Worm (Caenorhabditis elegans) whole organism, L1 larva: ENCODE data around the gene VC5.2.
A peak's percentile ranks its signal among the peaks of the same experiment; 100 is the strongest.

Experiments
- C34B4.2 ChIP-seq: sonication (generic microtip); optimal IDR thresholded peaks from 2 replicates; lab custom pipeline; 2017; ENCODE audit warnings: mild to moderate bottlenecking, missing genetic modification characterization, missing compliant biosample characterization
- Y116A8C.19 ChIP-seq: sonication (generic microtip); optimal IDR thresholded peaks from 2 replicates; lab custom pipeline; 2016; ENCODE audit warnings: missing compliant biosample characterization, missing genetic modification characterization, borderline replicate concordance
- ama-1 ChIP-seq: fragments of 150-350 bp; optimal IDR thresholded peaks from 2 replicates; lab custom pipeline; 2014
- blmp-1 ChIP-seq: fragments of 150-350 bp; optimal IDR thresholded peaks from 2 replicates; lab custom pipeline; 2014; ENCODE audit warnings: missing biosample characterization, missing genetic modification characterization
- ceh-8 ChIP-seq: fragments of 200-800 bp; sonication (Bioruptor generic); optimal IDR thresholded peaks from 2 replicates; lab custom pipeline; 2018; ENCODE audit warnings: mild to moderate bottlenecking, missing genetic modification characterization, moderate library complexity, missing compliant biosample characterization
- ces-1 ChIP-seq: fragments of 150-350 bp; optimal IDR thresholded peaks from 2 replicates; lab custom pipeline; 2014; ENCODE audit warnings: missing biosample characterization, missing genetic modification reagents, missing genetic modification characterization
- dsc-1 ChIP-seq: sonication (generic microtip); optimal IDR thresholded peaks from 2 replicates; lab custom pipeline; 2016; ENCODE audit warnings: mild to moderate bottlenecking, missing genetic modification characterization, missing compliant biosample characterization
- efl-1 ChIP-seq, 4 experiments: fragments of 150-350 bp; optimal IDR thresholded peaks in 3 of 4; peaks in 1 of 4; 1 replicate in 1 of 4; 2 replicates in 3 of 4; lab custom pipeline; 2014; ENCODE audit warnings: missing biosample characterization in 2 of 4, missing genetic modification characterization in 2 of 4, missing genetic modification reagents in 2 of 4
- elt-2 ChIP-seq: sonication (generic microtip); optimal IDR thresholded peaks from 2 replicates; lab custom pipeline; 2016; ENCODE audit warnings: missing genetic modification characterization, mild to moderate bottlenecking, inconsistent platforms, missing compliant biosample characterization, missing genetic modification reagents
- fkh-10 ChIP-seq: sonication (generic microtip); optimal IDR thresholded peaks from 2 replicates; lab custom pipeline; 2017; ENCODE audit warnings: missing biosample characterization, missing genetic modification reagents, missing genetic modification characterization
- fkh-8 ChIP-seq: sonication (generic microtip); optimal IDR thresholded peaks from 2 replicates; lab custom pipeline; 2016; ENCODE audit warnings: mild to moderate bottlenecking, missing genetic modification characterization, missing compliant biosample characterization
- hlh-4 ChIP-seq: sonication (generic microtip); optimal IDR thresholded peaks from 2 replicates; lab custom pipeline; 2016; ENCODE audit warnings: mild to moderate bottlenecking, missing genetic modification characterization, missing compliant biosample characterization
- hpl-2 ChIP-seq: fragments of 150-350 bp; optimal IDR thresholded peaks from 2 replicates; lab custom pipeline; 2014; ENCODE audit warnings: missing biosample characterization, missing genetic modification reagents, missing genetic modification characterization
- jun-1 ChIP-seq: fragments of 150-350 bp; optimal IDR thresholded peaks from 2 replicates; lab custom pipeline; 2014; ENCODE audit warnings: missing biosample characterization, missing genetic modification reagents, missing genetic modification characterization
- lin-14 ChIP-seq: fragments of 200-800 bp; sonication (Bioruptor generic); optimal IDR thresholded peaks from 2 replicates; lab custom pipeline; 2018; ENCODE audit warnings: mild to moderate bottlenecking, missing genetic modification characterization, moderate library complexity, missing compliant biosample characterization
- lin-15B ChIP-seq: fragments of 150-350 bp; sonication (generic microtip); optimal IDR thresholded peaks from 3 replicates; lab custom pipeline; 2014; ENCODE audit warnings: missing biosample characterization, missing genetic modification characterization
- lin-35 ChIP-seq, 2 experiments: fragments of 150-350 bp; optimal IDR thresholded peaks; 2 replicates each; lab custom pipeline; 2014; ENCODE audit warnings: missing biosample characterization in 2 of 2, missing genetic modification characterization in 2 of 2, missing genetic modification reagents in 2 of 2
- lir-3 ChIP-seq: sonication (generic microtip); optimal IDR thresholded peaks from 2 replicates; lab custom pipeline; 2016; ENCODE audit warnings: mild to moderate bottlenecking, missing genetic modification characterization, moderate library complexity, missing compliant biosample characterization; ENCODE audit not compliant: poor library complexity
- mab-9 ChIP-seq: fragments of 200-800 bp; sonication (Bioruptor generic); IDR thresholded peaks from 2 replicates; pipeline ENCODE4 v1.3.6; 2022; ENCODE audit warnings: missing genetic modification reagents, missing genetic modification characterization, missing compliant biosample characterization
- mdl-1 ChIP-seq, 2 experiments: fragments of 150-350 bp; optimal IDR thresholded peaks; 2 replicates each; lab custom pipeline; 2014 to 2017; ENCODE audit warnings: missing biosample characterization in 2 of 2, missing genetic modification characterization in 2 of 2, inconsistent platforms in 1 of 2
- mef-2 ChIP-seq: fragments of 150-350 bp; optimal IDR thresholded peaks from 2 replicates; lab custom pipeline; 2014; ENCODE audit warnings: missing biosample characterization, missing genetic modification characterization
- nhr-19 ChIP-seq: fragments of 200-800 bp; sonication (Bioruptor generic); conservative IDR thresholded peaks from 2 replicates; pipeline ENCODE4 v1.3.6; 2022; ENCODE audit warnings: missing genetic modification characterization, missing compliant biosample characterization
- nhr-20 ChIP-seq: sonication (generic microtip); optimal IDR thresholded peaks from 2 replicates; lab custom pipeline; 2016; ENCODE audit warnings: mild to moderate bottlenecking, missing genetic modification characterization, missing compliant biosample characterization
- nhr-47 ChIP-seq: sonication (generic microtip); optimal IDR thresholded peaks from 2 replicates; lab custom pipeline; 2016; ENCODE audit warnings: mild to moderate bottlenecking, missing genetic modification characterization, moderate library complexity, missing compliant biosample characterization
- nhr-71 ChIP-seq: sonication (generic microtip); optimal IDR thresholded peaks from 2 replicates; lab custom pipeline; 2016; ENCODE audit warnings: mild to moderate bottlenecking, missing genetic modification characterization, moderate library complexity, missing compliant biosample characterization
- nhr-76 ChIP-seq: sonication (generic microtip); optimal IDR thresholded peaks from 2 replicates; lab custom pipeline; 2017; ENCODE audit warnings: missing biosample characterization, missing genetic modification characterization
- nhr-90 ChIP-seq: sonication (generic microtip); optimal IDR thresholded peaks from 2 replicates; lab custom pipeline; 2016; ENCODE audit warnings: mild to moderate bottlenecking, missing genetic modification characterization, missing compliant biosample characterization; ENCODE audit not compliant: poor library complexity
- pag-3 ChIP-seq: sonication (generic microtip); optimal IDR thresholded peaks from 2 replicates; lab custom pipeline; 2017; ENCODE audit warnings: missing genetic modification characterization, mild to moderate bottlenecking, missing compliant biosample characterization, antibody characterized with exemption, borderline replicate concordance; ENCODE audit not compliant: insufficient read depth
- pqm-1 ChIP-seq: sonication (generic microtip); optimal IDR thresholded peaks from 3 replicates; lab custom pipeline; 2017; ENCODE audit warnings: missing biosample characterization, missing genetic modification characterization
- vab-15 ChIP-seq: sonication (generic microtip); optimal IDR thresholded peaks from 2 replicates; lab custom pipeline; 2017; ENCODE audit warnings: missing genotype, mild to moderate bottlenecking, missing genetic modification characterization, missing compliant biosample characterization
- xbp-1 ChIP-seq: sonication (generic microtip); optimal IDR thresholded peaks from 2 replicates; lab custom pipeline; 2016; ENCODE audit warnings: missing genetic modification characterization, missing compliant biosample characterization
- ztf-11 ChIP-seq, 2 experiments: sonication (generic microtip); optimal IDR thresholded peaks; 2 replicates each; lab custom pipeline; 2016 to 2017; ENCODE audit warnings: missing genetic modification characterization in 2 of 2, missing biosample characterization in 1 of 2, missing compliant biosample characterization in 1 of 2
- ztf-4 ChIP-seq: fragments of 150-350 bp; optimal IDR thresholded peaks from 2 replicates; lab custom pipeline; 2014; ENCODE audit warnings: missing biosample characterization, missing genetic modification characterization

Gene VC5.2

ce11 chrV:7068861-7069260, 16.9 kb upstream of the VC5.2 start:
- TF ChIP-seq blmp-1 (tag; lab: Kevin White, UChicago) (peak; percentile 82), mdl-1 (tag; optimal IDR thresholded peaks at IDR 0.05; lab: Kevin White, UChicago) (no peak)
- TF ChIP-seq, all 84 proteins: peak for 1

DNA sequence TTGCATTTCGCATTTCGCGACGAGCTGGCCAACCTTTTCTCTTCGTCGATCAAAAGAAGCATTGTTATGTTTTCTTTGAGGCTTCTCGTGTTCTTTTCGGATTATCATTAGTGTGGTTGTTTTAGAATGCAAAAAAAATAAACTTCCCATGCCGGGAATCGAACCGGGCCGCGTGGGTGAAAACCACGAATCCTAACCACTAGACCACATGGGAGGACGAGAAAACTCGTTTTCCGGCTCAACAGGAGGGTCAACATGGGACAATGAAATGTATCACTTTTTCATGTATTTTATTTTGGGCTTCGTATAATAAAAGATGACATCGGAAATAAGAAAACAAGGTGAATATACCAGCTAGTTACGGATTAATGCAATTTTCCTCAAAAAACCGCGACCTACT, 16.2 kb upstream of the VC5.2 start:
- TF ChIP-seq efl-1 (optimal IDR thresholded peaks at IDR 0.05; lab: Kevin White, UChicago) (no peak), efl-1 (GFP tag; optimal IDR thresholded peaks at IDR 0.05 in 1 of 2; lab: Kevin White, UChicago) (peak in 1 of 2 experiments; percentile 85), lir-3 (tag; lab: Kevin White, UChicago) (no peak)

DNA sequence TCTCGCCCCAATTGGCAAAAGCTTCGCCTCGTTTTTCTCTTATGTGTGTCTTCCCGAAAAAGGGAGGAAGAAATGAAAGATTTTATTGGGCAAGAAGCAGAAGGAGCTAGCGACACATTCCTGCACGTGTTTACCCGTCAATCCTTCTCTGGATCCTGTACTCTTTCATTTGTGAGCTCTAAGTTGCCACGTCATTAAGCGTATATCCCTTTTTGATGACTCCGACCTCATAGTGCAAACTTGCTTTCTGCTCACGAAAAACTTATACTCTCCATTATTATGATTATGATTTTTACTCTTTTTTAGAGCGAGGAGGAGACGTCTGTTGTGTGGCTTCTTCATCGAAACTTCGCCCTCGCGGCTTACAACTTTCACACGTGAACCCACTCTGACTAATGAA, 13.4 kb upstream of the VC5.2 start, which contains the start of gene F27B10.1:
F27B10.1 (plus strand) TSS at position 301 of the 400 bp plus-strand sequence.
- TF ChIP-seq nhr-76 (tag; lab: Kevin White, UChicago) = no peak
- TF ChIP-seq lin-14 (GFP tag; lab: Kevin White, UChicago) = peak; percentile 4
- no peak for TF ChIP-seq fkh-8 (tag; lab: Kevin White, UChicago)
- TF ChIP-seq C34B4.2 = no peak
- no peak for TF ChIP-seq xbp-1 (tag; lab: Kevin White, UChicago)
- no peak for TF ChIP-seq ceh-8 (GFP tag; lab: Kevin White, UChicago)
- no peak for TF ChIP-seq efl-1 (optimal IDR thresholded peaks at IDR 0.05; lab: Kevin White, UChicago)
- no peak for TF ChIP-seq efl-1 (GFP tag; optimal IDR thresholded peaks at IDR 0.05 in 1 of 2; lab: Kevin White, UChicago)
- no peak for TF ChIP-seq ztf-4 (tag; lab: Kevin White, UChicago)

DNA sequence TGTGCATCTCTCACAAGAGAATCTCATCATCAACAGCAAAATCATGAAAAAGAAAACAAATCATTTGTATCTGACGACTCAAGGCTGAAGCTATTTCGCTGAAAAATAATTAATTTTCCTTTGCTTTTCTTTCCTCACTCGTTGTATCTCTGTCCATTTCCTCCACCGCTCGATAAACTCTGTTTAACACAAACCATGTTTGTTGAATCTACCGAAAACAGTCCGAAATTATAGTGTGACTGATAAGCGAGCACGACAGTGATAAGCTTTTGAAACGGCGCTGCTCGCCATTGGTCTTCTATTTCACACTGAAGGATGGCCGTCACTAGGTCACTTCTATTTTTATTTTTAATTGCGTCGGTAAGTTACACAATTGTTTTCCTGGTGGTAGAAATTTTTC, 10.1 kb upstream of the VC5.2 start, which contains the start of gene npa-1:
npa-1 (plus strand) TSS at position 142 of the 400 bp plus-strand sequence.
- TF ChIP-seq elt-2 (tag; lab: Kevin White, UChicago) = peak; percentile 18
- TF ChIP-seq nhr-19 = no peak
- no peak for TF ChIP-seq nhr-71 (tag; lab: Kevin White, UChicago)
- TF ChIP-seq pqm-1 (tag; lab: Kevin White, UChicago) = peak; percentile 48
- TF ChIP-seq efl-1 (optimal IDR thresholded peaks at IDR 0.05; lab: Kevin White, UChicago) = no peak
- peak in 1 of 2 experiments; percentile 75 for TF ChIP-seq efl-1 (GFP tag; optimal IDR thresholded peaks at IDR 0.05 in 1 of 2; lab: Kevin White, UChicago)
- no peak for TF ChIP-seq lin-15B (tag; lab: Kevin White, UChicago)

ce11 chrV:7076161-7076560, 9.6 kb upstream of the VC5.2 start:
- TF ChIP-seq ces-1 = no peak
- no peak for TF ChIP-seq efl-1 (optimal IDR thresholded peaks at IDR 0.05; lab: Kevin White, UChicago)
- TF ChIP-seq efl-1 (GFP tag; optimal IDR thresholded peaks at IDR 0.05 in 1 of 2; lab: Kevin White, UChicago) = peak in 1 of 2 experiments; percentile 88
- TF ChIP-seq Y116A8C.19 (tag; lab: Kevin White, UChicago) = no peak
- TF ChIP-seq pqm-1 (tag; lab: Kevin White, UChicago) = no peak
- no peak for TF ChIP-seq vab-15
- no peak for TF ChIP-seq ztf-4 (tag; lab: Kevin White, UChicago)
- peak; percentile 57 for TF ChIP-seq elt-2 (tag; lab: Kevin White, UChicago)
- no peak for TF ChIP-seq fkh-8 (tag; lab: Kevin White, UChicago)
- no peak for TF ChIP-seq nhr-90 (tag; lab: Kevin White, UChicago)
- peak; percentile 13 for TF ChIP-seq jun-1
- no peak for TF ChIP-seq ztf-11 (tag; optimal IDR thresholded peaks at IDR 0.05; lab: Kevin White, UChicago)
- TF ChIP-seq hlh-4 (tag; lab: Kevin White, UChicago) = no peak
- TF ChIP-seq nhr-20 (tag; lab: Kevin White, UChicago) = no peak
- TF ChIP-seq hpl-2 (GFP tag; lab: Kevin White, UChicago) = no peak
- TF ChIP-seq mab-9 (GFP tag; lab: Robert Waterston, UW) = no peak
- TF ChIP-seq lin-35 (GFP tag; optimal IDR thresholded peaks at IDR 0.05; lab: Kevin White, UChicago) = peak in 1 of 2 experiments; percentile 30
- TF ChIP-seq mef-2 = no peak
- TF ChIP-seq blmp-1 (tag; lab: Kevin White, UChicago) = no peak
- TF ChIP-seq pag-3 (tag; lab: Kevin White, UChicago) = no peak
- peak; percentile 12 for TF ChIP-seq nhr-71 (tag; lab: Kevin White, UChicago)
- no peak for TF ChIP-seq dsc-1 (tag; lab: Kevin White, UChicago)
- no peak for TF ChIP-seq fkh-10 (GFP tag; lab: Kevin White, UChicago)
- no peak for TF ChIP-seq nhr-47 (tag; lab: Kevin White, UChicago)
- TF ChIP-seq ama-1 (lab: Kevin White, UChicago) = no peak
